Fruit fly (Drosophila melanogaster) S2 (cell line): ENCODE results near the gene CG3308.

Source experiments
- CG8478 ChIP-seq: fragments of >200 bp; optimal IDR thresholded peaks from 2 replicates; lab custom pipeline; 2018
- CTCF ChIP-seq, 2 experiments: fragments of >200 bp; optimal IDR thresholded peaks; 2 replicates each; lab custom pipeline; 2018

DNA sequence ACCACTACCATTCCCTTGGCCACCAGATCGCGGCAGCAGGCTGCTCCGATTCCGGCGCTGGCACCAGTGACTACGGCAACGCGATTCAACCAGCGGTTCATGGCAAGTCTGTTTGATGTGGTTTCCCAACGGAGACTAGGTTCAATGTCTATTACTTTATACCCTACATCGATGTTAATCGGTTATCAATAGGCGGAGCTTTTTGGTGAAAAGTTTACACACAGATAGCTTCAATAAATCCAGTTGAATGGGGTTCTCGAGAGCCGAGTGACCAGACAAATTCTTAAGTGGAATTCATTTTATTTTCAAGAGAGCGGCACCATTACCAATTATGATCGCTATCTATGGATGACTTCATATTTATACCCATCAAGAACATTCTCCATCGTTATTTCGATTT lies 2.5 kb upstream of the CG3308 start, which contains the start of gene CG3301:
- TF ChIP-seq CG8478 (lab: Kevin White, UChicago) (no peak), CTCF (optimal IDR thresholded peaks at IDR 0.05; lab: Kevin White, UChicago) (no peak)
